Fruit fly (Drosophila melanogaster) whole organism, embryonic: ENCODE measurements around the gene wds.

Source experiments
- Ada2b ChIP-seq: fragments of 200-800 bp; sonication (Bioruptor generic); IDR thresholded peaks from 2 replicates; pipeline ENCODE4 v1.3.6; 2022; ENCODE audit warnings: missing biosample characterization, missing genetic modification characterization
- Asciz ChIP-seq: fragments of 200-800 bp; sonication (Bioruptor generic); optimal IDR thresholded peaks from 2 replicates; lab custom pipeline; 2017; ENCODE audit warnings: missing biosample characterization, mild to moderate bottlenecking, missing genetic modification characterization, missing genetic modification reagents
- Blimp-1 ChIP-seq: fragments of 200-800 bp; sonication (Bioruptor generic); optimal IDR thresholded peaks from 3 replicates; lab custom pipeline; 2018; ENCODE audit warnings: missing biosample characterization, missing genetic modification characterization, mild to moderate bottlenecking, moderate library complexity, missing genetic modification reagents
- CG10209 ChIP-seq: fragments of 200-800 bp; sonication (Bioruptor generic); optimal IDR thresholded peaks from 3 replicates; lab custom pipeline; 2017; ENCODE audit warnings: missing biosample characterization, mild to moderate bottlenecking, missing genetic modification characterization, missing genetic modification reagents
- CG11085 ChIP-seq: fragments of 200-800 bp; sonication (Bioruptor generic); IDR thresholded peaks from 2 replicates; pipeline ENCODE4 v1.3.6; 2022; ENCODE audit warnings: missing biosample characterization, missing genetic modification characterization
- CG11456 ChIP-seq: fragments of 200-800 bp; sonication (Bioruptor generic); IDR thresholded peaks from 3 replicates; pipeline ENCODE4 v1.3.6; 2022; ENCODE audit warnings: missing biosample characterization, missing genetic modification characterization
- CG11560 ChIP-seq: fragments of 200-800 bp; sonication (Bioruptor generic); IDR thresholded peaks from 3 replicates; pipeline ENCODE4 v1.3.6; 2022; ENCODE audit warnings: missing biosample characterization, missing genetic modification characterization
- CG12219 ChIP-seq: fragments of 200-800 bp; sonication (Bioruptor generic); optimal IDR thresholded peaks from 3 replicates; lab custom pipeline; 2018; ENCODE audit warnings: missing biosample characterization, mild to moderate bottlenecking, missing genetic modification characterization
- CG17568 ChIP-seq: fragments of 200-800 bp; sonication (Bioruptor generic); optimal IDR thresholded peaks from 2 replicates; lab custom pipeline; 2018; ENCODE audit warnings: missing biosample characterization, mild to moderate bottlenecking, missing genetic modification characterization, moderate library complexity
- CG17612 ChIP-seq: fragments of 200-800 bp; sonication (Bioruptor generic); IDR thresholded peaks from 2 replicates; pipeline ENCODE4 v1.3.6; 2022; ENCODE audit warnings: missing biosample characterization, missing genetic modification characterization
- CG30020 ChIP-seq: fragments of 200-800 bp; optimal IDR thresholded peaks from 2 replicates; lab custom pipeline; 2019; ENCODE audit warnings: missing biosample characterization, mild to moderate bottlenecking, missing genetic modification characterization, moderate library complexity
- CG30431 ChIP-seq: fragments of 200-800 bp; sonication (Bioruptor generic); optimal IDR thresholded peaks from 2 replicates; lab custom pipeline; 2017; ENCODE audit warnings: missing biosample characterization, missing genetic modification characterization
- CG31224 ChIP-seq: fragments of 200-800 bp; sonication (Bioruptor generic); IDR thresholded peaks from 2 replicates; pipeline ENCODE4 v1.3.6; 2022; ENCODE audit warnings: missing biosample characterization, missing genetic modification characterization
- CG3407 ChIP-seq: fragments of 200-800 bp; sonication (Bioruptor generic); optimal IDR thresholded peaks from 2 replicates; lab custom pipeline; 2018; ENCODE audit warnings: missing biosample characterization, mild to moderate bottlenecking, missing genetic modification characterization
- CG6689 ChIP-seq: fragments of 200-800 bp; sonication (Bioruptor generic); IDR thresholded peaks from 2 replicates; pipeline ENCODE4 v1.3.6; 2022; ENCODE audit warnings: missing biosample characterization, missing genetic modification characterization
- CG6854 ChIP-seq: fragments of 200-800 bp; sonication (Bioruptor generic); optimal IDR thresholded peaks from 3 replicates; lab custom pipeline; 2017; ENCODE audit warnings: missing biosample characterization, mild to moderate bottlenecking, missing genetic modification characterization
- CG7271 ChIP-seq: fragments of 200-800 bp; sonication (Bioruptor generic); optimal IDR thresholded peaks from 2 replicates; lab custom pipeline; 2018; ENCODE audit warnings: missing biosample characterization, mild to moderate bottlenecking, missing genetic modification characterization, moderate library complexity
- CG7928 ChIP-seq: fragments of 200-800 bp; sonication (Bioruptor generic); optimal IDR thresholded peaks from 2 replicates; lab custom pipeline; 2017; ENCODE audit warnings: missing biosample characterization, mild to moderate bottlenecking, missing genetic modification characterization
- CG7987 ChIP-seq: fragments of 200-800 bp; sonication (Bioruptor generic); optimal IDR thresholded peaks from 2 replicates; lab custom pipeline; 2018; ENCODE audit warnings: missing biosample characterization, mild to moderate bottlenecking, missing genetic modification characterization, moderate library complexity
- CG8290 ChIP-seq, 3 experiments: fragments of 200-800 bp; sonication (Bioruptor generic); optimal IDR thresholded peaks; 2 replicates each; lab custom pipeline; 2016 to 2019; ENCODE audit warnings: missing biosample characterization in 3 of 3, missing genetic modification characterization in 3 of 3, mild to moderate bottlenecking in 2 of 3, moderate library complexity in 1 of 3
- CG9876 ChIP-seq: fragments of 200-800 bp; sonication (Bioruptor generic); optimal IDR thresholded peaks from 2 replicates; lab custom pipeline; 2016; ENCODE audit warnings: missing biosample characterization, missing genetic modification characterization
- CHES-1-like ChIP-seq: fragments of 200-800 bp; sonication (Bioruptor generic); optimal IDR thresholded peaks from 2 replicates; lab custom pipeline; 2016; ENCODE audit warnings: missing biosample characterization, missing genetic modification characterization
- CoRest ChIP-seq: fragments of 200-800 bp; sonication (Bioruptor generic); optimal IDR thresholded peaks from 3 replicates; lab custom pipeline; 2018; ENCODE audit warnings: missing biosample characterization, mild to moderate bottlenecking, missing genetic modification characterization, moderate library complexity
- Dip2 ChIP-seq: fragments of 200-800 bp; sonication (Bioruptor generic); IDR thresholded peaks from 2 replicates; pipeline ENCODE4 v1.3.6; 2022; ENCODE audit warnings: missing biosample characterization, missing genetic modification characterization
- ERR ChIP-seq: fragments of 200-800 bp; sonication (Bioruptor generic); optimal IDR thresholded peaks from 2 replicates; lab custom pipeline; 2016; ENCODE audit warnings: missing biosample characterization, missing genetic modification characterization
- Eip74EF ChIP-seq, 2 experiments: fragments of 200-800 bp in 1 of 2; fragments of >200 bp in 1 of 2; sonication (Bioruptor generic) in 1 of 2; optimal IDR thresholded peaks; 2 replicates each; lab custom pipeline; 2017 to 2019; ENCODE audit warnings: missing biosample characterization in 2 of 2, missing genetic modification characterization in 2 of 2, mild to moderate bottlenecking in 1 of 2, moderate library complexity in 1 of 2
- HmgZ ChIP-seq: fragments of 200-800 bp; sonication (Bioruptor generic); optimal IDR thresholded peaks from 2 replicates; lab custom pipeline; 2018; ENCODE audit warnings: missing biosample characterization, mild to moderate bottlenecking, missing genetic modification characterization
- Hsf ChIP-seq: fragments of 200-800 bp; sonication (Bioruptor generic); optimal IDR thresholded peaks from 3 replicates; lab custom pipeline; 2016; ENCODE audit warnings: missing biosample characterization, missing genetic modification characterization
- MESR4 ChIP-seq: fragments of 200-800 bp; sonication (Bioruptor generic); optimal IDR thresholded peaks from 2 replicates; lab custom pipeline; 2018; ENCODE audit warnings: missing biosample characterization, mild to moderate bottlenecking, missing genetic modification characterization, moderate library complexity
- Max ChIP-seq: fragments of 200-800 bp; sonication (Bioruptor generic); optimal IDR thresholded peaks from 2 replicates; lab custom pipeline; 2016; ENCODE audit warnings: missing biosample characterization, mild to moderate bottlenecking, missing genetic modification characterization
- Med ChIP-seq: fragments of 200-800 bp; sonication (Bioruptor generic); peaks from one replicate; lab custom pipeline; 2016; ENCODE audit warnings: missing biosample characterization, missing genetic modification characterization, mild to moderate bottlenecking, inconsistent platforms, moderate library complexity
- Nf-YA ChIP-seq: fragments of 200-800 bp; sonication (Bioruptor generic); IDR thresholded peaks from 2 replicates; pipeline ENCODE4 v1.3.6; 2022; ENCODE audit warnings: missing biosample characterization, missing genetic modification characterization
- NfI ChIP-seq: fragments of 200-800 bp; sonication (Bioruptor generic); optimal IDR thresholded peaks from 3 replicates; lab custom pipeline; 2018; ENCODE audit warnings: missing biosample characterization, mild to moderate bottlenecking, missing genetic modification characterization, moderate library complexity
- bigmax ChIP-seq: fragments of 200-800 bp; sonication (Bioruptor generic); optimal IDR thresholded peaks from 2 replicates; lab custom pipeline; 2018; ENCODE audit warnings: missing biosample characterization, mild to moderate bottlenecking, missing genetic modification characterization
- bowl ChIP-seq: fragments of 200-800 bp; sonication (Bioruptor generic); IDR thresholded peaks from 2 replicates; pipeline ENCODE4 v1.3.6; 2022; ENCODE audit warnings: missing biosample characterization, missing genetic modification characterization
- crc ChIP-seq: fragments of 200-800 bp; sonication (Bioruptor generic); optimal IDR thresholded peaks from 2 replicates; lab custom pipeline; 2016; ENCODE audit warnings: missing biosample characterization, missing genetic modification characterization
- crol ChIP-seq: fragments of 200-800 bp; sonication (Bioruptor generic); IDR thresholded peaks from 2 replicates; pipeline ENCODE4 v1.3.6; 2022; ENCODE audit warnings: missing biosample characterization, missing genetic modification characterization
- dpn ChIP-seq, 2 experiments: fragments of 200-800 bp; sonication (Bioruptor generic); optimal IDR thresholded peaks; 3 replicates each; lab custom pipeline; 2016; ENCODE audit warnings: missing biosample characterization in 2 of 2, missing genetic modification characterization in 2 of 2
- ftz-f1 ChIP-seq: fragments of 200-800 bp; sonication (Bioruptor generic); optimal IDR thresholded peaks from 2 replicates; lab custom pipeline; 2016; ENCODE audit warnings: missing biosample characterization, missing genetic modification characterization
- jumu ChIP-seq: fragments of 200-800 bp; sonication (Bioruptor generic); optimal IDR thresholded peaks from 3 replicates; lab custom pipeline; 2016; ENCODE audit warnings: missing biosample characterization, missing genetic modification characterization
- maf-S ChIP-seq: fragments of 200-800 bp; sonication (Bioruptor generic); optimal IDR thresholded peaks from 2 replicates; lab custom pipeline; 2016; ENCODE audit warnings: missing biosample characterization, missing genetic modification characterization
- nmo ChIP-seq: fragments of 200-800 bp; sonication (Bioruptor generic); optimal IDR thresholded peaks from 2 replicates; lab custom pipeline; 2018; ENCODE audit warnings: missing biosample characterization, mild to moderate bottlenecking, missing genetic modification characterization, moderate library complexity
- org-1 ChIP-seq: fragments of 200-800 bp; sonication (Bioruptor generic); optimal IDR thresholded peaks from 2 replicates; lab custom pipeline; 2017; ENCODE audit warnings: missing biosample characterization, missing genetic modification characterization
- pita ChIP-seq: fragments of 200-800 bp; sonication (Bioruptor generic); optimal IDR thresholded peaks from 2 replicates; lab custom pipeline; 2017; ENCODE audit warnings: missing biosample characterization, mild to moderate bottlenecking, missing genetic modification characterization
- row ChIP-seq: fragments of 200-800 bp; sonication (Bioruptor generic); IDR thresholded peaks from 3 replicates; pipeline ENCODE4 v1.3.6; 2022; ENCODE audit warnings: missing biosample characterization, missing genetic modification characterization
- sr ChIP-seq: fragments of 200-800 bp; sonication (Bioruptor generic); IDR thresholded peaks from 3 replicates; pipeline ENCODE4 v1.3.6; 2022; ENCODE audit warnings: missing biosample characterization, missing genetic modification characterization
- tgo ChIP-seq: fragments of 200-800 bp; sonication (Bioruptor generic); IDR thresholded peaks from 3 replicates; pipeline ENCODE4 v1.3.6; 2022; ENCODE audit warnings: missing biosample characterization, missing genetic modification characterization
- twi ChIP-seq: fragments of 200-800 bp; optimal IDR thresholded peaks from 2 replicates; lab custom pipeline; 2019; ENCODE audit warnings: missing biosample characterization, mild to moderate bottlenecking, missing genetic modification characterization, moderate library complexity
- wek ChIP-seq: fragments of 200-800 bp; sonication (Bioruptor generic); optimal IDR thresholded peaks from 3 replicates; lab custom pipeline; 2018; ENCODE audit warnings: missing biosample characterization, mild to moderate bottlenecking, missing genetic modification characterization, moderate library complexity

The wds gene

dm6 chrX:2608470-2609157 is 22.8 kb downstream of the wds start, which contains the start of gene Smyd3 (continued):
- TF ChIP-seq nmo (GFP tag; lab: Kevin White, UChicago), result peak; percentile 67
- TF ChIP-seq Nf-YA, result peak; percentile 72
- TF ChIP-seq CG7271 (tag; lab: Kevin White, UChicago), result no peak
- no peak for TF ChIP-seq Blimp-1 (GFP tag; lab: Kevin White, UChicago)
- peak; percentile 59 for TF ChIP-seq CG10209 (GFP tag; lab: Kevin White, UChicago)
- peak; percentile 72 for TF ChIP-seq CoRest
- TF ChIP-seq Med (GFP tag; lab: Kevin White, UChicago), result peak; percentile 97
- TF ChIP-seq Asciz (GFP tag; lab: Kevin White, UChicago), result no peak
- peak; percentile 62; the same call in 1 of the 2 replicates for TF ChIP-seq bowl
- TF ChIP-seq CG31224 (GFP tag; lab: Robert Waterston, UW), result peak; percentile 52
- no peak for TF ChIP-seq CG17568 (GFP tag; lab: Kevin White, UChicago)
- TF ChIP-seq CG11456 (GFP tag; lab: Robert Waterston, UW), result peak; percentile 88
- TF ChIP-seq Max (GFP tag; lab: Kevin White, UChicago), result peak; percentile 80
- no peak for TF ChIP-seq CG7928 (GFP tag; lab: Kevin White, UChicago)
- peak; percentile 75 for TF ChIP-seq ftz-f1 (GFP tag; lab: Kevin White, UChicago)
- no peak for TF ChIP-seq Eip74EF (GFP tag; optimal IDR thresholded peaks at IDR 0.05; lab: Kevin White, UChicago)
- peak; percentile 20 for TF ChIP-seq wek (GFP tag; lab: Kevin White, UChicago)
- peak; percentile 63; the same call in 1 of the 2 replicates for TF ChIP-seq CG11085
- no peak for TF ChIP-seq pita (GFP tag; lab: Kevin White, UChicago)
- TF ChIP-seq CG3407 (GFP tag; lab: Kevin White, UChicago), result no peak
- TF ChIP-seq sr, result peak; percentile 31; the same call in 1 of the 3 replicates
- peak; percentile 75 for TF ChIP-seq NfI
- peak; percentile 62 for TF ChIP-seq CG30431 (GFP tag; lab: Kevin White, UChicago)
- peak; percentile 78 for TF ChIP-seq Ada2b (GFP tag; lab: Robert Waterston, UW)
- peak; percentile 48 for TF ChIP-seq org-1 (GFP tag; lab: Kevin White, UChicago)
- peak; percentile 80 to 81 for TF ChIP-seq dpn (GFP tag; optimal IDR thresholded peaks at IDR 0.05; lab: Kevin White, UChicago)
- TF ChIP-seq maf-S, result peak; percentile 53
- TF ChIP-seq CG6689 (GFP tag; lab: Robert Waterston, UW), result peak; percentile 83
- peak; percentile 69 for TF ChIP-seq CG17612 (GFP tag; lab: Robert Waterston, UW)
- TF ChIP-seq ERR (GFP tag; lab: Kevin White, UChicago), result peak; percentile 65
- no peak for TF ChIP-seq bigmax (GFP tag; lab: Kevin White, UChicago)
- TF ChIP-seq CG8290 (GFP tag; optimal IDR thresholded peaks at IDR 0.05; lab: Kevin White, UChicago), result peak; percentile 61
- TF ChIP-seq CG8290 (tag; optimal IDR thresholded peaks at IDR 0.05; lab: Kevin White, UChicago), result no peak
- TF ChIP-seq CG11560, result peak; percentile 44; the same call in 1 of the 3 replicates
- peak; percentile 68 for TF ChIP-seq MESR4 (GFP tag; lab: Kevin White, UChicago)
- TF ChIP-seq tgo (GFP tag; lab: Robert Waterston, UW), result peak; percentile 85
- peak; percentile 28 for TF ChIP-seq twi (tag; lab: Kevin White, UChicago)
- TF ChIP-seq Hsf (GFP tag; lab: Kevin White, UChicago), result peak; percentile 78
- TF ChIP-seq CHES-1-like (GFP tag; lab: Kevin White, UChicago), result peak; percentile 70
- TF ChIP-seq CG7987, result peak; percentile 58
- TF ChIP-seq Dip2, result no peak
- TF ChIP-seq HmgZ (tag; lab: Kevin White, UChicago), result peak; percentile 67
- no peak for TF ChIP-seq CG9876 (GFP tag; lab: Kevin White, UChicago)
- TF ChIP-seq CG6854 (GFP tag; lab: Kevin White, UChicago), result peak; percentile 44
- peak; percentile 62 for TF ChIP-seq jumu (GFP tag; lab: Kevin White, UChicago)
- peak; percentile 21 for TF ChIP-seq CG30020 (tag; lab: Kevin White, UChicago)
- peak; percentile 92 for TF ChIP-seq row (GFP tag; lab: Robert Waterston, UW)
- no peak for TF ChIP-seq crol
- peak; percentile 49 for TF ChIP-seq CG12219
- peak; percentile 58 for TF ChIP-seq crc (GFP tag; lab: Kevin White, UChicago)
